Worm (Caenorhabditis elegans) whole organism, midembryonic: ENCODE data around the gene AH6.3.

Experiments
- T22C8.4 ChIP-seq: fragments of 200-800 bp; sonication (Bioruptor generic); IDR thresholded peaks from 2 replicates; pipeline ENCODE4 v1.3.6; 2022; ENCODE audit warnings: missing genetic modification characterization, missing compliant biosample characterization
- cog-1 ChIP-seq: sonication (generic microtip); optimal IDR thresholded peaks from 2 replicates; lab custom pipeline; 2016; ENCODE audit warnings: missing genetic modification characterization, missing compliant biosample characterization
- flt-1 ChIP-seq: fragments of 200-800 bp; sonication (Bioruptor generic); IDR thresholded peaks from 2 replicates; pipeline ENCODE4 v1.3.6; 2022; ENCODE audit warnings: missing genetic modification characterization, missing compliant biosample characterization
- klf-2 ChIP-seq: fragments of 200-800 bp; sonication (Bioruptor generic); conservative IDR thresholded peaks from 2 replicates; pipeline ENCODE4 v1.3.6; 2022; ENCODE audit warnings: missing genetic modification reagents, missing genetic modification characterization, missing compliant biosample characterization
- med-1 ChIP-seq: sonication (generic microtip); optimal IDR thresholded peaks from 2 replicates; lab custom pipeline; 2017; ENCODE audit warnings: missing genetic modification characterization, mild to moderate bottlenecking, missing compliant biosample characterization, antibody characterized with exemption, missing genetic modification reagents; ENCODE audit not compliant: insufficient read depth
- ref-1 ChIP-seq: fragments of 200-800 bp; sonication (Bioruptor generic); conservative IDR thresholded peaks from 2 replicates; pipeline ENCODE4 v1.3.6; 2022; ENCODE audit warnings: missing genetic modification reagents, missing genetic modification characterization, missing compliant biosample characterization
- tab-1 ChIP-seq: fragments of 200-800 bp; sonication (Bioruptor generic); IDR thresholded peaks from 2 replicates; pipeline ENCODE4 v1.3.6; 2022; ENCODE audit warnings: missing genetic modification characterization, missing compliant biosample characterization
- ztf-23 ChIP-seq: fragments of 200-800 bp; sonication (Bioruptor generic); IDR thresholded peaks from 2 replicates; pipeline ENCODE4 v1.3.6; 2022; ENCODE audit warnings: missing genetic modification reagents, missing genetic modification characterization, missing compliant biosample characterization
- ztf-29 ChIP-seq: fragments of 200-800 bp; sonication (Bioruptor generic); IDR thresholded peaks from 2 replicates; pipeline ENCODE4 v1.3.6; 2022; ENCODE audit warnings: missing genetic modification reagents, missing genetic modification characterization, missing compliant biosample characterization

AH6.3 gene

ce11 chrII:9559929-9560328 lies 41.1 kb downstream of the AH6.3 start, which contains the start of gene F35H8.4:
TSS of gene F35H8.4 (minus strand) at chrII:9560029.
- TF ChIP-seq cog-1 (tag; lab: Kevin White, UChicago) (no peak), ztf-23 (GFP tag; lab: Robert Waterston, UW) (no peak)

ce11 chrII:9560895-9561294 lies 42.0 kb downstream of the AH6.3 start:
- TF ChIP-seq ref-1 (no peak), med-1 (GFP tag; lab: Kevin White, UChicago) (no peak), tab-1 (no peak), ztf-23 (GFP tag; lab: Robert Waterston, UW) (no peak), cog-1 (tag; lab: Kevin White, UChicago) (no peak), klf-2 (GFP tag; lab: Robert Waterston, UW) (no peak), T22C8.4 (GFP tag; lab: Robert Waterston, UW) (no peak), ztf-29 (GFP tag; lab: Robert Waterston, UW) (no peak), flt-1 (GFP tag; lab: Robert Waterston, UW) (no peak)

- peak; percentile 97 for TF ChIP-seq tab-1
- TF ChIP-seq ztf-23 (GFP tag; lab: Robert Waterston, UW), result peak; percentile 92
- TF ChIP-seq flt-1 (GFP tag; lab: Robert Waterston, UW), result peak; percentile 97
- TF ChIP-seq T22C8.4 (GFP tag; lab: Robert Waterston, UW), result peak; percentile 89
- peak; percentile 47 for TF ChIP-seq med-1 (GFP tag; lab: Kevin White, UChicago)
- TF ChIP-seq ref-1, result peak; percentile 93
- TF ChIP-seq ztf-29 (GFP tag; lab: Robert Waterston, UW), result peak; percentile 83
- TF ChIP-seq klf-2 (GFP tag; lab: Robert Waterston, UW), result peak; percentile 83
- peak; percentile 61 for TF ChIP-seq cog-1 (tag; lab: Kevin White, UChicago)
Observed at ce11 chrII:9566045-9566444, 47.2 kb downstream of the AH6.3 start.
